Fruit fly (Drosophila melanogaster): ENCODE data around the gene CG32485.

Gene CG32485

DNA sequence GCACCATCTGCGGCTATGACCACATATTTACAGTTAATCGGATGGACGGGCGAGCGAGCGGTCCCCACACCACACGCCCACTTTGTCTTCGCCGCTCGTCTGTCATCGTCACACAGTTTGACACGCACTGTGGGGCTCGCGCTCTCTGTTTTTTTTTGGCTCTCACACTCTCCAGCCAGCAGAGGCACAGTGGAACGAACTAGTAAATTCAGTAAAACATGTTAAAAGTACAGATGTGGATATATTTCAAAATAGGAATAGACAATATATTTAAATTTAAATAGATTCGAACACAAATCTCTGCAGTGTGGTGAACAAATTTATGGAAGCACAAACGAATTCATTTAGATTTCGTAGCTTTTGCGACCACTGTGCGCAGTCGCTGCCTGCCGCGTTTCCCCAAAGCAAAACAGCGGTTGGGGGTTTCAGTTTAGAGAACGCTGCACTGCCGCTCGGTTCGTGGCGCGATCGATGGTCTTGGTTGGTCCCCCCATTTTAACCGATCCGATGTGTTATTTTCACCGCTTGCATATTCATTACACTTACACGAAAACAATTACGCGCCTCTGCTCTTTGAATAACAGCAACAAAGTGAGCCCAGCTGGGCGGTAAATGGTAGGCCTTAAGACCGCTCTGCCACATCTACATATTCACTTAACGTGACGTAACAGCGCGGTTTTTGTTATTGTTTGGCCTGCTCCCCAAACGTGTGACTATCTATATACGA is 31.2 kb downstream of the CG32485 start (continued):
- TF ChIP-seq fd3F (GFP tag; optimal IDR thresholded peaks at IDR 0.05) (peak; percentile 97), Jarid2 (GFP tag; optimal IDR thresholded peaks at IDR 0.05) (peak; percentile 89), nau (GFP tag; optimal IDR thresholded peaks at IDR 0.05) (peak; percentile 98), z (GFP tag; IDR thresholded peaks at IDR 0.05) (peak; percentile 78), prd (optimal IDR thresholded peaks at IDR 0.05) (no peak), prd (GFP tag; IDR thresholded peaks at IDR 0.05) (peak; percentile 99), CG9876 (GFP tag; optimal IDR thresholded peaks at IDR 0.05) (peak; percentile 82), NfI (GFP tag; optimal IDR thresholded peaks at IDR 0.05) (peak; percentile 99), crp (GFP tag; optimal IDR thresholded peaks at IDR 0.05) (peak in 1 of 2 experiments; percentile 73), CG2199 (GFP tag; IDR thresholded peaks at IDR 0.05) (peak; percentile 98), Dref (GFP tag; IDR thresholded peaks at IDR 0.05) (peak; percentile 44), lilli (GFP tag; optimal IDR thresholded peaks at IDR 0.05) (peak; percentile 99), CG8290 (GFP tag; optimal IDR thresholded peaks at IDR 0.05) (peak; percentile 98), CG8290 (tag; optimal IDR thresholded peaks at IDR 0.05) (peak; percentile 87 to 99), nerfin-1 (tag; optimal IDR thresholded peaks at IDR 0.05) (peak; percentile 96), CG10209 (GFP tag; optimal IDR thresholded peaks at IDR 0.05) (peak; percentile 98), Hsf (GFP tag; optimal IDR thresholded peaks at IDR 0.05) (peak; percentile 98), CG15269 (tag; optimal IDR thresholded peaks at IDR 0.05) (peak; percentile 99), Rfx (GFP tag; IDR thresholded peaks at IDR 0.05) (peak; percentile 99), pum (GFP tag; optimal IDR thresholded peaks at IDR 0.05) (peak; percentile 94), dmrt99B (tag; optimal IDR thresholded peaks at IDR 0.05) (peak; percentile 98), CG13424 (tag; optimal IDR thresholded peaks at IDR 0.05) (peak; percentile 98), CG12391 (tag; optimal IDR thresholded peaks at IDR 0.05) (peak; percentile 99), B-H1 (GFP tag; IDR thresholded peaks at IDR 0.05) (peak; percentile 98), Dbx (GFP tag; IDR thresholded peaks at IDR 0.05) (peak; percentile 99), CG18599 (GFP tag; optimal IDR thresholded peaks at IDR 0.05) (peak; percentile 100), otp (GFP tag; IDR thresholded peaks at IDR 0.05) (peak; percentile 99), Side (GFP tag; optimal IDR thresholded peaks at IDR 0.05) (peak; percentile 96), her (GFP tag; optimal IDR thresholded peaks at IDR 0.05) (peak; percentile 89), CG8359 (GFP tag; optimal IDR thresholded peaks at IDR 0.05; ENCODE audit: borderline replicate concordance) (peak; percentile 95), Dip3 (GFP tag; optimal IDR thresholded peaks at IDR 0.05) (peak; percentile 97), CG13775 (GFP tag; optimal IDR thresholded peaks at IDR 0.05) (peak; percentile 98), CG12659 (GFP tag; optimal IDR thresholded peaks at IDR 0.05) (peak; percentile 99), fu2 (GFP tag; optimal IDR thresholded peaks at IDR 0.05) (peak; percentile 93), hbn (GFP tag; IDR thresholded peaks at IDR 0.05; ENCODE audit: partially characterized antibody) (0 out of 2 replicates have a peak, but pooled peaks have one; percentile 29), yki (optimal IDR thresholded peaks at IDR 0.05) (no peak), Deaf1 (tag; optimal IDR thresholded peaks at IDR 0.05) (peak; percentile 90), CG10267 (tag; optimal IDR thresholded peaks at IDR 0.05) (peak; percentile 95), tll (GFP tag; optimal IDR thresholded peaks at IDR 0.05) (peak in 1 of 2 experiments; percentile 30), CG30403 (GFP tag; optimal IDR thresholded peaks at IDR 0.05) (peak; percentile 99), run (tag; optimal IDR thresholded peaks at IDR 0.05) (peak; percentile 98), pan (optimal IDR thresholded peaks at IDR 0.05) (no peak), pan (GFP tag; optimal IDR thresholded peaks at IDR 0.05 in 1 of 2, IDR thresholded peaks at IDR 0.05 in 1 of 2) (peak in 1 of 2 experiments; percentile 99), Doc3 (GFP tag; IDR thresholded peaks at IDR 0.05; ENCODE audit: partially characterized antibody) (peak; percentile 66; the same call in 2 of the 3 replicates), CTCF (GFP tag; optimal IDR thresholded peaks at IDR 0.05) (peak; percentile 76), Hey (tag; optimal IDR thresholded peaks at IDR 0.05) (peak; percentile 89), CG4730 (GFP tag; IDR thresholded peaks at IDR 0.05) (peak; percentile 97), CG7928 (GFP tag; optimal IDR thresholded peaks at IDR 0.05) (peak; percentile 82), Sin3A (optimal IDR thresholded peaks at IDR 0.05) (no peak), vvl (GFP tag; IDR thresholded peaks at IDR 0.05) (peak; percentile 99)

Data from whole organism, embryonic.